Worm (Caenorhabditis elegans): Measurements from ENCODE around the gene gst-7.

DNA sequence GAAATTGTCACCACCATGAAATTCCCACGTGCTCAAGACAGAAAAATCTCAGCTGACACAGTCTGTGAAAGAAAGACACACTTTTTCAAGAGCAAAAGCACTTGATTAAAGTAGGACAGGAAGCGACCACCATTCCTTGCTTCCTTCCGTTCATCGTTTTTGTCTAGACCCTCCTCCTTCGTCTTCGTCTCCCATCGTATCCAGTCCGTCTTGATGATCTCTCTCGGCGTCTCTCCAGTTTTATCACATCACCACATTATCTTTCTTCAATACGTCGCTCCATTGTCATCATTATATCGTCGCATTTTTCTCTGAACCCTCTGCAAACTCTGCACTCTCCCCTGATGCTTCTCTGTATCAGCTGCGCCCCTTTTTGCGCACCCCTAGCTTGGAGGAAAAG, 26.3 kb downstream of the gst-7 start:
- no peak for TF ChIP-seq W03F9.2 (tag; optimal IDR thresholded peaks at IDR 0.05)
- no peak for TF ChIP-seq him-1 (tag; optimal IDR thresholded peaks at IDR 0.05)
- TF ChIP-seq dao-5 (tag; optimal IDR thresholded peaks at IDR 0.05) = no peak
